Fruit fly (Drosophila melanogaster) whole organism, pupa: ENCODE measurements around the gene Orp8.
A peak's percentile ranks its signal among the peaks of the same experiment; 100 is the strongest.

ENCODE experiments used
- CG10348 ChIP-seq: fragments of 200-800 bp; sonication (Bioruptor generic); IDR thresholded peaks from 2 replicates; pipeline ENCODE4 v1.3.6; 2022; ENCODE audit warnings: missing biosample characterization, missing genetic modification characterization
- CG12605 ChIP-seq: fragments of 200-800 bp; sonication (Bioruptor generic); IDR thresholded peaks from 2 replicates; pipeline ENCODE4 v1.3.6; 2022; ENCODE audit warnings: missing biosample characterization, missing genetic modification characterization
- CG13204 ChIP-seq: fragments of 200-800 bp; sonication (Bioruptor generic); optimal IDR thresholded peaks from 2 replicates; lab custom pipeline; 2018; ENCODE audit warnings: missing biosample characterization, mild to moderate bottlenecking, missing genetic modification characterization, moderate library complexity
- CG14655 ChIP-seq: fragments of 200-800 bp; sonication (Bioruptor generic); optimal IDR thresholded peaks from 3 replicates; lab custom pipeline; 2017; ENCODE audit warnings: mild to moderate bottlenecking, missing biosample characterization, missing genetic modification reagents, missing genetic modification characterization
- CG17806 ChIP-seq: fragments of 200-800 bp; sonication (Bioruptor generic); optimal IDR thresholded peaks from 2 replicates; lab custom pipeline; 2018; ENCODE audit warnings: missing biosample characterization, mild to moderate bottlenecking, missing genetic modification characterization, moderate library complexity
- CG32121 ChIP-seq: fragments of 200-800 bp; sonication (Bioruptor generic); IDR thresholded peaks from 2 replicates; pipeline ENCODE4 v1.3.6; 2022; ENCODE audit warnings: missing biosample characterization, missing genetic modification characterization
- CG34367 ChIP-seq: fragments of 200-800 bp; sonication (Bioruptor generic); optimal IDR thresholded peaks from 2 replicates; lab custom pipeline; 2018; ENCODE audit warnings: missing biosample characterization, mild to moderate bottlenecking, missing genetic modification characterization
- CG4496 ChIP-seq: fragments of 200-800 bp; sonication (Bioruptor generic); IDR thresholded peaks from 3 replicates; pipeline ENCODE4 v1.3.6; 2022; ENCODE audit warnings: missing biosample characterization, missing genetic modification characterization
- CG8159 ChIP-seq: fragments of 200-800 bp; sonication (Bioruptor generic); optimal IDR thresholded peaks from 3 replicates; lab custom pipeline; 2018; ENCODE audit warnings: missing biosample characterization, mild to moderate bottlenecking, missing genetic modification characterization, moderate library complexity
- CG9948 ChIP-seq: fragments of 200-800 bp; sonication (Bioruptor generic); optimal IDR thresholded peaks from 2 replicates; lab custom pipeline; 2018; ENCODE audit warnings: missing biosample characterization, mild to moderate bottlenecking, missing genetic modification characterization, moderate library complexity
- D1 ChIP-seq: fragments of 200-800 bp; sonication (Bioruptor generic); optimal IDR thresholded peaks from 2 replicates; lab custom pipeline; 2018; ENCODE audit warnings: missing biosample characterization, mild to moderate bottlenecking, missing genetic modification characterization, moderate library complexity
- EcR ChIP-seq: fragments of 200-800 bp; sonication (Bioruptor generic); optimal IDR thresholded peaks from 3 replicates; lab custom pipeline; 2019; ENCODE audit warnings: missing biosample characterization, missing genetic modification characterization, mild to moderate bottlenecking, moderate library complexity, missing genetic modification reagents
- Ets98B ChIP-seq: fragments of 200-800 bp; sonication (Bioruptor generic); IDR thresholded peaks from 2 replicates; pipeline ENCODE4 v1.3.6; 2022; ENCODE audit warnings: missing biosample characterization, missing genetic modification characterization
- Pif1A ChIP-seq: fragments of 200-800 bp; sonication (Bioruptor generic); optimal IDR thresholded peaks from 3 replicates; lab custom pipeline; 2016; ENCODE audit warnings: missing biosample characterization, missing genetic modification characterization
- Pif1B ChIP-seq: fragments of 200-800 bp; sonication (Bioruptor generic); optimal IDR thresholded peaks from 3 replicates; lab custom pipeline; 2016; ENCODE audit warnings: missing biosample characterization, missing genetic modification characterization
- Snoo ChIP-seq: fragments of 200-800 bp; sonication (Bioruptor generic); optimal IDR thresholded peaks from 3 replicates; lab custom pipeline; 2017; ENCODE audit warnings: missing biosample characterization, mild to moderate bottlenecking, missing genetic modification characterization, inconsistent platforms
- fd96Ca ChIP-seq: fragments of 200-800 bp; sonication (Bioruptor generic); IDR thresholded peaks from 3 replicates; pipeline ENCODE4 v1.3.6; 2022; ENCODE audit warnings: missing biosample characterization, missing genetic modification characterization
- gl ChIP-seq: fragments of 200-800 bp; sonication (Bioruptor generic); optimal IDR thresholded peaks from 2 replicates; lab custom pipeline; 2018; ENCODE audit warnings: missing biosample characterization, mild to moderate bottlenecking, missing genetic modification characterization
- rn ChIP-seq: fragments of 200-800 bp; sonication (Bioruptor generic); IDR thresholded peaks from 2 replicates; pipeline ENCODE4 v1.3.6; 2022; ENCODE audit warnings: missing biosample characterization, missing genetic modification characterization

Gene Orp8

DNA sequence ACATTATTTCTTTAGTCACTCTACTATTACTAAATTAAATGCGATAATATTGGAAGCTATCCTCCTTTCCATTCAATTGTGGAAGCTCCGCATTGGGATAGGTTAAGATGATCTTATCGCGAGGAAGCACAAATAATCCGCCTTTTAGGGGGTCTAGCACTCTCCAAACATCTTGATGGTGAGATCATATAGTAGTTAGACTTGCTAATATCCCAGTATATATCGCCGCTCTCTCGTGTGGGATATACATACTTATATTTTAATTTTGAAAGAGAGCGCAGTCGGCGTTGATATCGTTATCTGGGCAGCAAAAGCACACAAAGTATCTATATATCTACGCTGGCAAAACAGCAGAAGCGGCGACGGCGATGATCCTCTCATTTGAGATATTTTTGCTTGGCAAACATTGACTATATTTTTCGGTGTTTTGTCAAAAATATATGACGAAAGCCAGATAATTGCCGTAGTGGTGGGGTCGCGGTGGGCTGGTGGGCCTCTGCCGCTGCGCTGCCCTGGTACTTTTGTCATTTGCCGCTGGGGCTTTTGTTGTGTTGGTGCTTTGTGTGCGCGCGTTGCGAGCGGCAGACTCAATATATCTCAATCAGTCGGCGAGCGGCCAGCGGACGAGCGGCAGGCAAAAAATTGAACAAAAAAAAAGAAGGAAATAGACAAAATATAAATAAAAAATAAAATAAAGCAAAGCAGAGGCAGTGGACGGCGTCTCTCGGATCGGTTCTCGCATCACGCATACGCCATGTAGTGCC, 8.4 kb downstream of the Orp8 start:
- TF ChIP-seq CG12605 (peak; percentile 58), CG4496 (peak; percentile 67), fd96Ca (GFP tag; lab: Robert Waterston, UW) (peak; percentile 56; the same call in 2 of the 3 replicates), Ets98B (GFP tag; lab: Robert Waterston, UW) (peak; percentile 79), Pif1A (GFP tag; lab: Kevin White, UChicago) (no peak), rn (GFP tag; lab: Robert Waterston, UW) (no peak), CG32121 (GFP tag; lab: Robert Waterston, UW) (peak; percentile 72), Snoo (tag; lab: Kevin White, UChicago) (no peak), EcR (no peak), CG8159 (no peak)

DNA sequence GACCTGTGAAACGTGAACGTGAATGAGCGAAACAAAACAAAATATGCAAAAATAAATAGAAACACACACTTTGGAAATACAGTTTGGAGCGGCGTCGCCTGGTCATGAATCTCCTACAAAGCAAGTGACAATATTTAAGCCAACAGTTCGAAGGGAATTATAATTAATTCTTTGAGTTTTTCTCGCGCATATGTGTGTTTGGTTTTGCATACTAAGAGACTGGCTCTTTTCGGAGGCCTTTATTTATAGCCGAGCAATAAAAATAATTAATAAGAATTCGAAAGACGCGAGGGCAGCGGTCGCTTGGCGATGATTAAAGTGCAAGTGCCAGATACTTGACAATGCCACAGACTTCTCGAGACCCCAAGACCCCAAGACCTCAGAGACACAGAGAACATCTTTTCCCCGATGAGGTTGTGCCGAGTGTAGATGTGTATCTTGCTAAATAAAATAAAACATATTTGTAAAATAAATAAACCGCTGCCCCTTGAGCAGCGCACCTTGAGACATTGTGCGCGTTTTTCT, 9.1 kb downstream of the Orp8 start:
- TF ChIP-seq CG9948 (tag; lab: Kevin White, UChicago), result no peak
- TF ChIP-seq CG4496, result no peak
- TF ChIP-seq CG14655, result no peak
- TF ChIP-seq Pif1B, result no peak
- TF ChIP-seq CG12605, result 0 out of 2 replicates have a peak, but pooled peaks have one; percentile 1
- no peak for TF ChIP-seq Ets98B (GFP tag; lab: Robert Waterston, UW)
- TF ChIP-seq gl (tag; lab: Kevin White, UChicago), result no peak

DNA sequence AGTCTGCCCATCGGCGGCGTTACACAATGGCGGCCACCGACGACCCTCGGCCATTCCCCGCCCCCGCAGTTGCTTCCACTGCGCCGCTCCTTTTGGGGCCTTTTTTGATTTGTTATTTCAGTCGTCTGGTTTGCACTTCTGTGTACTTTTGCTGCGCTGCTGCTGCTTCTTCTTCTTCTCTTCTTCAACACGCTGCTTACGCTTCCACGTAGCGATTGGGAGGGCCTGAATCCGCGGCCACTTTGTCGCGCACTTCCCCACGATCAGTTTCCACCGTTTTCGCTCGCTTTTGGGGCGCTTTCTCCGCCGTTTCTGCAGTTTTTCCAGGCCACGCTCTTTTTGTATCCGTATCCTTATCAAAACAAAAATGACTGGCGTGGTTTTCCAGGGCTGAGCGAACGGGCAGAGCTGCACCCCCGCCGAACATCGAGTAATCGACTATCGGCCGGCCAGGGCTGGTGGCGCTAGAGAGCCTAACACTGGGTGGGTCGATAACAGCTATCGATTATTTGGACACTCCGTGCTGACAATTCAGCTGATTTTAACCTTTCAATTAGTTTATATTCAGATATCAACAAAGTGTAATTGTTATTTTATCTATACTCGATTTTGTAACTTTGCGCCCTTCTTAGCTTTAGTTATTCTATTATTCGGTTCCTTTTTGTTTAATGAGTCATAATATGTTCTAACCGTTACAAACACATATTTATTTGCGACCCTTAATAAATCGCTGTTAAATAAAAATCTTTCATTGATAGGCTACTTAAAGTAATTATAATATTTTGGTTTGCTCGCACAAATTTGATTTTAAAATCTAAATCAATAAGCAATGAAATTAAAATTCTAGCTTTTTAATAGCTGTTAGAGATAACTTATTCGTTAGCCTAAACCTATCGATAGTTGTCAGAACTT, 18.7 kb downstream of the Orp8 start, which contains the start of the genes CG4360 and Sirt2:
CG4360 (minus strand) TSS at position 432 of the 912 bp plus-strand sequence.
Sirt2 (plus strand) TSS at position 894 of the 912 bp plus-strand sequence.
- TF ChIP-seq CG9948 (tag; lab: Kevin White, UChicago), result peak; percentile 6
- TF ChIP-seq D1 (tag; lab: Kevin White, UChicago), result no peak
- TF ChIP-seq Pif1A (GFP tag; lab: Kevin White, UChicago), result no peak
- TF ChIP-seq rn (GFP tag; lab: Robert Waterston, UW), result no peak
- TF ChIP-seq CG12605, result no peak
- TF ChIP-seq EcR, result no peak
- peak; percentile 46; the same call in 1 of the 2 replicates for TF ChIP-seq CG32121 (GFP tag; lab: Robert Waterston, UW)
- TF ChIP-seq CG8159, result peak; percentile 53
- TF ChIP-seq CG14655, result no peak
- TF ChIP-seq gl (tag; lab: Kevin White, UChicago), result no peak
- TF ChIP-seq Snoo (tag; lab: Kevin White, UChicago), result no peak
- peak; percentile 26 for TF ChIP-seq CG17806
- TF ChIP-seq Ets98B (GFP tag; lab: Robert Waterston, UW), result peak; percentile 27; the same call in 1 of the 2 replicates
- TF ChIP-seq fd96Ca (GFP tag; lab: Robert Waterston, UW), result 0 out of 3 replicates have a peak, but pooled peaks have one; percentile 6
- TF ChIP-seq CG4496, result 0 out of 3 replicates have a peak, but pooled peaks have one; percentile 35

DNA sequence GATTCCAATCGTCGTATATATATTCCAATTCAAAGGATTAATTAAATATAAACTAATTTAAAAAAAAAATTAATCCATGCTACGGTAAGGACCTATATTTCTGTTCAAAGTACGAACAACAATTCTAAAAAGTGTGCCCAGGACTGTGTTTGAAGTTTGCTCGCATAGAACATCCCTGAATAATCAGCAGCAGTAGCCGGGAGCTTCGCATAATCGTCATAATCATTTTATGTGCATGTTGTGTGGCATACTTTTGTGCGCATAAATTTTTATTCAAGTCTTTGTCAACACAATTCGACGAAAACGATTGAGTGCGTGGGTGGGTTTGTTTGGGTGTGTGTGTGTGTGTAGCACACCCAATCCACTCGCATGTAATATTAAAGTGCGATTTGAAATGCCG, 23.5 kb downstream of the Orp8 start:
- TF ChIP-seq Pif1A (GFP tag; lab: Kevin White, UChicago) (no peak), CG13204 (GFP tag; lab: Kevin White, UChicago) (no peak), rn (GFP tag; lab: Robert Waterston, UW) (no peak), fd96Ca (GFP tag; lab: Robert Waterston, UW) (no peak)

DNA sequence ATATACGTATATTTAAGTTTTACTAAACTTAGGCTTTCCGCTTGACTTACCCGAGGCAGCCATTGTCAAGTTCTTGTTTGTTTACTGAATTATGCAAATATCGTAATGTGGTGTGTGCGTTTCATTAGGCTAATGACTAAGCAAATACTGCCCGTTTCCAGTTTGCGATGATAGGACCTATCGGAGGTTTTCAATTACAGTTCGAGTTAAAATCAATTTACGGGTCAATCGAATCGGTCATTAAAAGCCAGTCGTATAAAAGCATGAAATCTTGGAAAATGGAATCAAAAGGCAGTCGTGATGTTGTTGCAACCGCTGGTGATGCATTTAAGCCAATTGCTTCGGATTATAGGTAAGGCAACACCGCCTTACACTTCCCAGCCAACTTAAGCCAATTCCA, 29.5 kb downstream of the Orp8 start, which contains the start of gene Ir92a:
Ir92a (plus strand) TSS at position 301 of the 400 bp plus-strand sequence.
- TF ChIP-seq D1 (tag; lab: Kevin White, UChicago) (no peak), gl (tag; lab: Kevin White, UChicago) (no peak), CG14655 (no peak), CG32121 (GFP tag; lab: Robert Waterston, UW) (no peak), CG34367 (tag; lab: Kevin White, UChicago) (no peak), CG13204 (GFP tag; lab: Kevin White, UChicago) (no peak)
- TF ChIP-seq, all 21 proteins: peak for 0

DNA sequence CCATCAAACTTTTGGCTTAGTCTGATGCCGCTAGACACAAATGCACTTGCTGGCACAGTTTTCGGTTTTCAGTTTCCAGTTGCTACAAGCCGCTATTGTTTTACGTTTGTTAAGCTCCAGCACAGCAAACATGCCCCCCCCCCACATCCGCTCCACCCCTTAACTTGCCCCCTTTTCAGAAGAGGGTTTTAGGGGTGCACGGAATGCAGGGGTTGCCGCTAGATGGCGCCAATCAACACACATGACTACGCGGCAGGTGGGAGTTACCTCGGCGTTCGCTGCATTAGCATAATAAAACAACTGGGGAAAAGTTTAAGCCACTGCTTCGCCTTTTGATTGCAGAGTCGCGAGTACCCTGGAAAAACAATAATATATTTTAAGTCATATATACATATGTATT, 37.8 kb downstream of the Orp8 start:
- TF ChIP-seq CG14655 (no peak), CG13204 (GFP tag; lab: Kevin White, UChicago) (no peak), CG17806 (no peak), Ets98B (GFP tag; lab: Robert Waterston, UW) (no peak), CG4496 (no peak), CG34367 (tag; lab: Kevin White, UChicago) (no peak), fd96Ca (GFP tag; lab: Robert Waterston, UW) (no peak)

DNA sequence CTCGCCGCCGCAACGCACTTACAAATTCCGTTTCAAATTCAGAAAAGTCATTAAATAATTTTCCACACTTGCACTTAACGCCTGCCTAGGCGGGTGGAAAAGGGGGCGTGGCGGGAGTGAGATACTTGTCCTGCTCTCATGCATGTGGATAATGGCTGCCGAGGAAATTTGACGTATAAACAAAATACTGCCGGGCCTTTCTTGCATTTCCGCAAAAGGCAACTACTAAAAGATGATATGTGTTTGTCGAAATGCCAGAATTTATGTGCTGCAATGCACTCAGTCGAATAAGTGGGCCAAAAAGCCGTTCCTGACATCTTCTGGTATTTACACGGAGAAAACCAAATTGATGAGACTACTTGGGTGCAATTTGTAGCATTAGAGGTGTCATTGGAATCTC, 41.1 kb downstream of the Orp8 start:
- TF ChIP-seq CG4496 (no peak), D1 (tag; lab: Kevin White, UChicago) (no peak), CG32121 (GFP tag; lab: Robert Waterston, UW) (no peak), CG10348 (GFP tag; lab: Robert Waterston, UW) (no peak), EcR (no peak), fd96Ca (GFP tag; lab: Robert Waterston, UW) (no peak), CG8159 (no peak), Ets98B (GFP tag; lab: Robert Waterston, UW) (no peak), Pif1A (GFP tag; lab: Kevin White, UChicago) (no peak)
